Worm (Caenorhabditis elegans): Measurements from ENCODE around the gene H01M10.1.
A peak's percentile ranks its signal among the peaks of the same experiment; 100 is the strongest.

The H01M10.1 gene

ce11 chrX:2569040-2569439 lies 11.3 kb downstream of the H01M10.1 start:
- TF ChIP-seq unc-86 (tag; optimal IDR thresholded peaks at IDR 0.05): no peak
- peak; percentile 53 for TF ChIP-seq elt-2 (tag; optimal IDR thresholded peaks at IDR 0.05)

ce11 chrX:2567761-2568160 lies 12.6 kb downstream of the H01M10.1 start:
- TF ChIP-seq ceh-45 (GFP tag; IDR thresholded peaks at IDR 0.05): no peak
- no peak for TF ChIP-seq ceh-48 (tag; optimal IDR thresholded peaks at IDR 0.05)
- TF ChIP-seq mec-3 (tag; optimal IDR thresholded peaks at IDR 0.05; ENCODE audit: borderline replicate concordance): no peak

ce11 chrX:2565308-2565773 lies 15.0 kb downstream of the H01M10.1 start, which contains the start of gene F52H2.15:
Gene F52H2.15 (plus strand): TSS chrX:2565358.
- TF ChIP-seq elt-4 (tag; optimal IDR thresholded peaks at IDR 0.05) (no peak), syd-9 (tag; optimal IDR thresholded peaks at IDR 0.05) (no peak), unc-86 (tag; optimal IDR thresholded peaks at IDR 0.05) (no peak), ceh-2 (tag; optimal IDR thresholded peaks at IDR 0.05) (no peak), elt-2 (tag; optimal IDR thresholded peaks at IDR 0.05) (peak; percentile 91), C08G9.2 (tag; optimal IDR thresholded peaks at IDR 0.05) (no peak), K09A11.1 (tag; optimal IDR thresholded peaks at IDR 0.05; ENCODE audit: insufficient read depth) (no peak)

ce11 chrX:2564047-2564446 lies 16.3 kb downstream of the H01M10.1 start, which contains the start of gene dhcr-24:
Gene dhcr-24 (minus strand): TSS chrX:2564147.
- no peak for TF ChIP-seq ceh-34 (tag; optimal IDR thresholded peaks at IDR 0.05)
- no peak for TF ChIP-seq sox-2 (GFP tag; IDR thresholded peaks at IDR 0.05)
- no peak for TF ChIP-seq ceh-14 (tag; optimal IDR thresholded peaks at IDR 0.05)
- no peak for TF ChIP-seq ttx-3 (tag; optimal IDR thresholded peaks at IDR 0.05)
- TF ChIP-seq zip-5 (tag; optimal IDR thresholded peaks at IDR 0.05): no peak
- TF ChIP-seq sox-4 (tag; optimal IDR thresholded peaks at IDR 0.05): no peak
- no peak for TF ChIP-seq ref-2 (tag; optimal IDR thresholded peaks at IDR 0.05)
- TF ChIP-seq hlh-6 (tag; optimal IDR thresholded peaks at IDR 0.05): no peak
- no peak for TF ChIP-seq eyg-1 (tag; optimal IDR thresholded peaks at IDR 0.05)
- no peak for TF ChIP-seq T23F11.4 (GFP tag; optimal IDR thresholded peaks at IDR 0.05)
- no peak for TF ChIP-seq ceh-9 (tag; optimal IDR thresholded peaks at IDR 0.05)
- no peak for TF ChIP-seq syd-9 (tag; optimal IDR thresholded peaks at IDR 0.05)
- no peak for TF ChIP-seq ceh-19 (GFP tag; optimal IDR thresholded peaks at IDR 0.05)

- TF ChIP-seq ets-4 (tag; optimal IDR thresholded peaks at IDR 0.05): no peak
- TF ChIP-seq lin-11 (tag; optimal IDR thresholded peaks at IDR 0.05): no peak
- no peak for TF ChIP-seq tbx-2 (tag; optimal IDR thresholded peaks at IDR 0.05)
- TF ChIP-seq ceh-34 (tag; optimal IDR thresholded peaks at IDR 0.05): no peak
- TF ChIP-seq ttx-3 (tag; optimal IDR thresholded peaks at IDR 0.05): no peak
- no peak for TF ChIP-seq che-1 (tag; optimal IDR thresholded peaks at IDR 0.05)
- no peak for TF ChIP-seq pqm-1 (tag; optimal IDR thresholded peaks at IDR 0.05)
Observed at ce11 chrX:2559979-2560378, 20.4 kb downstream of the H01M10.1 start, which contains the start of gene F52H2.5. Gene F52H2.5 (minus strand): TSS chrX:2560079.

ce11 chrX:2559399-2559798 lies 21.0 kb downstream of the H01M10.1 start:
- no peak for TF ChIP-seq nhr-232 (tag; optimal IDR thresholded peaks at IDR 0.05)

ce11 chrX:2553433-2553860 lies 26.9 kb downstream of the H01M10.1 start:
- no peak for TF ChIP-seq ceh-30 (tag; optimal IDR thresholded peaks at IDR 0.05)
- TF ChIP-seq fax-1 (tag; optimal IDR thresholded peaks at IDR 0.05): peak; percentile 29
- TF ChIP-seq syd-9 (tag; optimal IDR thresholded peaks at IDR 0.05): peak; percentile 57
- TF ChIP-seq ceh-2 (tag; optimal IDR thresholded peaks at IDR 0.05): no peak
- TF ChIP-seq ceh-31 (tag; optimal IDR thresholded peaks at IDR 0.05): peak; percentile 65
- TF ChIP-seq tbx-7 (tag; optimal IDR thresholded peaks at IDR 0.05): no peak
- peak; percentile 76 for TF ChIP-seq ceh-18 (tag; optimal IDR thresholded peaks at IDR 0.05)
- peak; percentile 44 for TF ChIP-seq pros-1 (tag; optimal IDR thresholded peaks at IDR 0.05)
- no peak for TF ChIP-seq ceh-9 (tag; optimal IDR thresholded peaks at IDR 0.05)
- peak; percentile 66 for TF ChIP-seq madf-2 (tag; optimal IDR thresholded peaks at IDR 0.05)
- peak; percentile 39 for TF ChIP-seq pqm-1 (tag; optimal IDR thresholded peaks at IDR 0.05)
- peak; percentile 30 for TF ChIP-seq nhr-232 (tag; optimal IDR thresholded peaks at IDR 0.05)
- no peak for TF ChIP-seq odd-2 (tag; optimal IDR thresholded peaks at IDR 0.05)
- TF ChIP-seq fkh-6 (tag; optimal IDR thresholded peaks at IDR 0.05): peak; percentile 13
- TF ChIP-seq tbx-2 (tag; optimal IDR thresholded peaks at IDR 0.05): peak; percentile 69
- TF ChIP-seq K09A11.1 (tag; optimal IDR thresholded peaks at IDR 0.05; ENCODE audit: insufficient read depth): no peak
- TF ChIP-seq sdc-2 (tag; optimal IDR thresholded peaks at IDR 0.05): peak; percentile 65
- TF ChIP-seq sox-4 (tag; optimal IDR thresholded peaks at IDR 0.05): peak; percentile 39
- peak; percentile 27 for TF ChIP-seq C08G9.2 (tag; optimal IDR thresholded peaks at IDR 0.05)
- peak; percentile 49 for TF ChIP-seq ref-2 (tag; optimal IDR thresholded peaks at IDR 0.05)
- peak; percentile 70 for TF ChIP-seq ztf-16 (tag; optimal IDR thresholded peaks at IDR 0.05)
- peak; percentile 62 for TF ChIP-seq rnt-1 (tag; optimal IDR thresholded peaks at IDR 0.05)

All from whole organism, late embryonic.